Worm (Caenorhabditis elegans) whole organism, L4 larva: Measurements from ENCODE around the gene meg-2.

Experiments used
- F10B5.3 ChIP-seq: sonication (generic microtip); optimal IDR thresholded peaks from 2 replicates; lab custom pipeline; 2016; ENCODE audit warnings: mild to moderate bottlenecking, missing genetic modification characterization, missing compliant biosample characterization
- F37D6.2 ChIP-seq: sonication (generic microtip); optimal IDR thresholded peaks from 2 replicates; lab custom pipeline; 2016; ENCODE audit warnings: mild to moderate bottlenecking, missing genetic modification characterization, missing compliant biosample characterization
- T20F7.1 ChIP-seq: fragments of 200-800 bp; sonication (Bioruptor generic); optimal IDR thresholded peaks from 2 replicates; lab custom pipeline; 2018; ENCODE audit warnings: mild to moderate bottlenecking, missing genetic modification characterization, missing compliant biosample characterization
- aha-1 ChIP-seq: fragments of 150-350 bp; peaks from one replicate; lab custom pipeline; 2014; ENCODE audit warnings: missing biosample characterization, missing genetic modification characterization
- arid-1 ChIP-seq: fragments of 200-800 bp; sonication (Bioruptor generic); conservative IDR thresholded peaks from 2 replicates; pipeline ENCODE4 v1.3.6; 2022; ENCODE audit warnings: missing genetic modification reagents, missing genetic modification characterization, missing compliant biosample characterization
- ceh-28 ChIP-seq: fragments of 150-350 bp; optimal IDR thresholded peaks from 2 replicates; lab custom pipeline; 2014; ENCODE audit warnings: missing biosample characterization, missing genetic modification reagents, missing genetic modification characterization
- ceh-44 ChIP-seq: fragments of 200-800 bp; sonication (Bioruptor generic); IDR thresholded peaks from 2 replicates; pipeline ENCODE4 v1.3.6; 2022; ENCODE audit warnings: missing genetic modification reagents, missing genetic modification characterization, missing compliant biosample characterization
- ceh-62 ChIP-seq: sonication (generic microtip); optimal IDR thresholded peaks from 2 replicates; lab custom pipeline; 2017; ENCODE audit warnings: missing biosample characterization, missing genetic modification characterization
- cey-2 ChIP-seq: sonication (generic microtip); optimal IDR thresholded peaks from 3 replicates; lab custom pipeline; 2017; ENCODE audit warnings: missing genetic modification characterization, mild to moderate bottlenecking, missing compliant biosample characterization, antibody characterized with exemption, borderline replicate concordance; ENCODE audit not compliant: insufficient read depth
- ctbp-1 ChIP-seq: fragments of 200-800 bp; sonication (Bioruptor generic); IDR thresholded peaks from 2 replicates; pipeline ENCODE4 v1.3.6; 2022; ENCODE audit warnings: missing genetic modification reagents, missing genetic modification characterization, missing compliant biosample characterization
- daf-16 ChIP-seq, 3 experiments: sonication (generic microtip); optimal IDR thresholded peaks; 2 replicates each; lab custom pipeline; 2016 to 2017; ENCODE audit warnings: missing genetic modification characterization in 3 of 3, missing genetic modification reagents in 3 of 3, mild to moderate bottlenecking in 2 of 3, missing compliant biosample characterization in 2 of 3, missing biosample characterization in 1 of 3, moderate library complexity in 1 of 3
- dmd-6 ChIP-seq: fragments of 200-800 bp; sonication (Bioruptor generic); IDR thresholded peaks from 2 replicates; pipeline ENCODE4 v1.3.6; 2022; ENCODE audit warnings: missing genetic modification reagents, missing genetic modification characterization, missing compliant biosample characterization
- dmd-8 ChIP-seq: fragments of 200-800 bp; sonication (Bioruptor generic); IDR thresholded peaks from 2 replicates; pipeline ENCODE4 v1.3.6; 2022; ENCODE audit warnings: missing genetic modification characterization, missing compliant biosample characterization
- dmd-9 ChIP-seq: fragments of 200-800 bp; sonication (Bioruptor generic); IDR thresholded peaks from 2 replicates; pipeline ENCODE4 v1.3.6; 2022; ENCODE audit warnings: missing genetic modification reagents, missing genetic modification characterization, missing compliant biosample characterization
- dpl-1 ChIP-seq: fragments of 150-350 bp; optimal IDR thresholded peaks from 2 replicates; lab custom pipeline; 2014; ENCODE audit warnings: missing biosample characterization, missing genetic modification reagents, missing genetic modification characterization
- duxl-1 ChIP-seq: sonication (generic microtip); optimal IDR thresholded peaks from 2 replicates; lab custom pipeline; 2016; ENCODE audit warnings: mild to moderate bottlenecking, missing genetic modification characterization, moderate library complexity, missing compliant biosample characterization; ENCODE audit not compliant: poor library complexity
- dve-1 ChIP-seq: sonication (generic microtip); optimal IDR thresholded peaks from 2 replicates; lab custom pipeline; 2017; ENCODE audit warnings: antibody characterized with exemption, mild to moderate bottlenecking, missing genetic modification characterization, missing compliant biosample characterization; ENCODE audit not compliant: insufficient read depth
- fos-1 ChIP-seq: fragments of 150-350 bp; optimal IDR thresholded peaks from 2 replicates; lab custom pipeline; 2014; ENCODE audit warnings: missing biosample characterization, missing genetic modification characterization
- hif-1 ChIP-seq, 2 experiments: sonication (generic microtip); optimal IDR thresholded peaks; 2 replicates each; lab custom pipeline; 2016 to 2017; ENCODE audit warnings: missing compliant biosample characterization in 2 of 2, missing genetic modification characterization in 2 of 2, missing genetic modification reagents in 2 of 2, missing genotype in 2 of 2, mild to moderate bottlenecking in 1 of 2
- hlh-11 ChIP-seq: fragments of 200-800 bp; sonication (Bioruptor generic); optimal IDR thresholded peaks from 2 replicates; lab custom pipeline; 2018; ENCODE audit warnings: mild to moderate bottlenecking, missing genetic modification characterization, missing compliant biosample characterization
- hlh-30 ChIP-seq: sonication (generic microtip); optimal IDR thresholded peaks from 2 replicates; lab custom pipeline; 2017; ENCODE audit warnings: antibody characterized with exemption, mild to moderate bottlenecking, missing genetic modification characterization, missing compliant biosample characterization; ENCODE audit not compliant: insufficient read depth
- jun-1 ChIP-seq: fragments of 150-350 bp; optimal IDR thresholded peaks from 2 replicates; lab custom pipeline; 2014; ENCODE audit warnings: missing biosample characterization, missing genetic modification reagents, missing genetic modification characterization
- lim-7 ChIP-seq: fragments of 200-800 bp; sonication (Bioruptor generic); IDR thresholded peaks from 2 replicates; pipeline ENCODE4 v1.3.6; 2022; ENCODE audit warnings: missing genetic modification characterization, missing compliant biosample characterization
- lin-15B ChIP-seq: fragments of 150-350 bp; sonication (generic microtip); optimal IDR thresholded peaks from 3 replicates; lab custom pipeline; 2014; ENCODE audit warnings: missing biosample characterization, missing genetic modification characterization
- lin-29 ChIP-seq: fragments of 200-800 bp; sonication (Bioruptor generic); IDR thresholded peaks from 2 replicates; pipeline ENCODE4 v1.3.6; 2022; ENCODE audit warnings: missing genetic modification reagents, missing genetic modification characterization, missing compliant biosample characterization
- lin-39 ChIP-seq: fragments of 150-350 bp; optimal IDR thresholded peaks from 2 replicates; lab custom pipeline; 2014; ENCODE audit warnings: missing biosample characterization, missing genetic modification reagents, missing genetic modification characterization
- lir-3 ChIP-seq: sonication (generic microtip); optimal IDR thresholded peaks from 2 replicates; lab custom pipeline; 2016; ENCODE audit warnings: mild to moderate bottlenecking, missing genetic modification characterization, missing compliant biosample characterization
- mep-1 ChIP-seq: fragments of 150-350 bp; sonication (generic microtip); optimal IDR thresholded peaks from 3 replicates; lab custom pipeline; 2014; ENCODE audit warnings: missing biosample characterization, missing genetic modification characterization
- mes-2 ChIP-seq: sonication (generic microtip); optimal IDR thresholded peaks from 2 replicates; lab custom pipeline; 2016; ENCODE audit warnings: missing genotype, mild to moderate bottlenecking, missing genetic modification characterization, missing compliant biosample characterization; ENCODE audit not compliant: poor library complexity, severe bottlenecking
- mxl-3 ChIP-seq: fragments of 200-800 bp; sonication (Bioruptor generic); optimal IDR thresholded peaks from 2 replicates; lab custom pipeline; 2018; ENCODE audit warnings: mild to moderate bottlenecking, missing genetic modification characterization, missing compliant biosample characterization
- nhr-102 ChIP-seq: sonication (generic microtip); optimal IDR thresholded peaks from 2 replicates; lab custom pipeline; 2016; ENCODE audit warnings: mild to moderate bottlenecking, missing genetic modification characterization, moderate library complexity, missing compliant biosample characterization
- nhr-111 ChIP-seq: fragments of 200-800 bp; sonication (Bioruptor generic); optimal IDR thresholded peaks from 2 replicates; lab custom pipeline; 2018; ENCODE audit warnings: mild to moderate bottlenecking, missing genetic modification characterization, missing compliant biosample characterization
- nhr-42 ChIP-seq: fragments of 200-800 bp; sonication (Bioruptor generic); IDR thresholded peaks from 2 replicates; pipeline ENCODE4 v1.3.6; 2022; ENCODE audit warnings: missing genetic modification characterization, missing compliant biosample characterization
- nhr-6 ChIP-seq: fragments of 150-350 bp; optimal IDR thresholded peaks from 2 replicates; lab custom pipeline; 2014; ENCODE audit warnings: missing biosample characterization, missing genetic modification characterization
- nhr-76 ChIP-seq: fragments of 150-350 bp; optimal IDR thresholded peaks from 2 replicates; lab custom pipeline; 2014; ENCODE audit warnings: missing biosample characterization, missing genetic modification characterization
- php-3 ChIP-seq: fragments of 200-800 bp; sonication (Bioruptor generic); IDR thresholded peaks from 2 replicates; pipeline ENCODE4 v1.3.6; 2022; ENCODE audit warnings: missing genetic modification reagents, missing genetic modification characterization, missing compliant biosample characterization
- pqm-1 ChIP-seq: sonication (generic microtip); optimal IDR thresholded peaks from 2 replicates; lab custom pipeline; 2017; ENCODE audit warnings: missing biosample characterization, missing genetic modification characterization
- sdz-12 ChIP-seq: fragments of 200-800 bp; sonication (Bioruptor generic); optimal IDR thresholded peaks from 2 replicates; lab custom pipeline; 2018; ENCODE audit warnings: mild to moderate bottlenecking, missing genetic modification characterization, missing compliant biosample characterization
- set-16 ChIP-seq: fragments of 200-800 bp; sonication (Bioruptor generic); IDR thresholded peaks from 2 replicates; pipeline ENCODE4 v1.3.6; 2022; ENCODE audit warnings: missing genetic modification reagents, missing genetic modification characterization, missing compliant biosample characterization
- tag-97 ChIP-seq: fragments of 200-800 bp; sonication (Bioruptor generic); IDR thresholded peaks from 2 replicates; pipeline ENCODE4 v1.3.6; 2022; ENCODE audit warnings: missing genetic modification characterization, missing compliant biosample characterization
- unc-39 ChIP-seq: sonication (generic microtip); optimal IDR thresholded peaks from 2 replicates; lab custom pipeline; 2017; ENCODE audit warnings: missing biosample characterization, missing genetic modification characterization
- zag-1 ChIP-seq: fragments of 150-350 bp; optimal IDR thresholded peaks from 2 replicates; lab custom pipeline; 2014; ENCODE audit warnings: missing biosample characterization, missing genetic modification characterization
- zfp-2 ChIP-seq: sonication (generic microtip); optimal IDR thresholded peaks from 2 replicates; lab custom pipeline; 2016; ENCODE audit warnings: mild to moderate bottlenecking, missing genetic modification characterization, missing compliant biosample characterization
- zip-2 ChIP-seq: fragments of 150-350 bp; optimal IDR thresholded peaks from 2 replicates; lab custom pipeline; 2014; ENCODE audit warnings: missing biosample characterization, missing genetic modification characterization
- ztf-7 ChIP-seq: fragments of 150-350 bp; optimal IDR thresholded peaks from 2 replicates; lab custom pipeline; 2014; ENCODE audit warnings: missing biosample characterization, missing genetic modification characterization

meg-2 gene

ce11 chrX:13885131-13885530, 40.8 kb downstream of the meg-2 start (continued):
- TF ChIP-seq duxl-1 (tag; lab: Kevin White, UChicago), result no peak
- no peak for TF ChIP-seq nhr-76 (tag; lab: Kevin White, UChicago)
- TF ChIP-seq F10B5.3 (tag; lab: Kevin White, UChicago), result no peak
- no peak for TF ChIP-seq tag-97
- TF ChIP-seq nhr-6 (tag; lab: Kevin White, UChicago), result peak; percentile 87
- no peak for TF ChIP-seq ceh-62 (tag; lab: Kevin White, UChicago)
- TF ChIP-seq lin-39 (tag; lab: Kevin White, UChicago), result no peak
- TF ChIP-seq ctbp-1 (GFP tag; lab: Robert Waterston, UW), result no peak
- TF ChIP-seq dpl-1 (GFP tag; lab: Kevin White, UChicago), result no peak
- no peak for TF ChIP-seq ztf-7 (tag; lab: Kevin White, UChicago)
- no peak for TF ChIP-seq aha-1 (tag; lab: Kevin White, UChicago)
- peak; percentile 65 for TF ChIP-seq mxl-3
- TF ChIP-seq pqm-1, result peak; percentile 88
- peak; percentile 46 for TF ChIP-seq mep-1 (tag; lab: Kevin White, UChicago)
- no peak for TF ChIP-seq lim-7
- peak; percentile 56 for TF ChIP-seq hlh-30 (tag; lab: Kevin White, UChicago)
- peak; percentile 42 for TF ChIP-seq mes-2 (tag; lab: Kevin White, UChicago)

- TF ChIP-seq jun-1 (tag; lab: Kevin White, UChicago), result no peak
- no peak for TF ChIP-seq F37D6.2 (tag; lab: Kevin White, UChicago)
- TF ChIP-seq sdz-12 (GFP tag; lab: Kevin White, UChicago), result no peak
- no peak for TF ChIP-seq zip-2
- no peak for TF ChIP-seq dmd-8
- no peak for TF ChIP-seq duxl-1 (tag; lab: Kevin White, UChicago)
- TF ChIP-seq fos-1 (tag; lab: Kevin White, UChicago), result no peak
- TF ChIP-seq arid-1 (GFP tag; lab: Robert Waterston, UW), result no peak
- peak; percentile 41 for TF ChIP-seq hlh-11 (tag; lab: Kevin White, UChicago)
- TF ChIP-seq lin-29 (GFP tag; lab: Robert Waterston, UW), result no peak
- TF ChIP-seq ceh-28 (tag; lab: Kevin White, UChicago), result no peak
- peak; percentile 88 for TF ChIP-seq php-3 (GFP tag; lab: Robert Waterston, UW)
- no peak for TF ChIP-seq lir-3
- TF ChIP-seq lin-15B (tag; lab: Kevin White, UChicago), result no peak
- no peak for TF ChIP-seq dmd-9 (GFP tag; lab: Robert Waterston, UW)
- TF ChIP-seq dve-1, result peak; percentile 55
- no peak for TF ChIP-seq daf-16 (GFP tag; optimal IDR thresholded peaks at IDR 0.05; lab: Kevin White, UChicago)
- peak; percentile 36 for TF ChIP-seq daf-16 (tag; optimal IDR thresholded peaks at IDR 0.05; lab: Kevin White, UChicago)
- no peak for TF ChIP-seq set-16
- no peak for TF ChIP-seq unc-39 (tag; lab: Kevin White, UChicago)
- TF ChIP-seq nhr-102 (tag; lab: Kevin White, UChicago), result no peak
- peak; percentile 34; the same call in 1 of the 2 replicates for TF ChIP-seq dmd-6 (GFP tag; lab: Robert Waterston, UW)
- no peak for TF ChIP-seq nhr-42 (GFP tag; lab: Robert Waterston, UW)
- no peak for TF ChIP-seq hif-1 (tag; optimal IDR thresholded peaks at IDR 0.05; lab: Kevin White, UChicago)
- TF ChIP-seq T20F7.1 (GFP tag; lab: Kevin White, UChicago), result no peak
- no peak for TF ChIP-seq cey-2 (tag; lab: Kevin White, UChicago)
- TF ChIP-seq nhr-111 (GFP tag; lab: Kevin White, UChicago), result no peak
- no peak for TF ChIP-seq ceh-44 (GFP tag; lab: Robert Waterston, UW)
- no peak for TF ChIP-seq mep-1 (tag; lab: Kevin White, UChicago)
- TF ChIP-seq zag-1 (tag; lab: Kevin White, UChicago), result no peak
- no peak for TF ChIP-seq zfp-2 (tag; lab: Kevin White, UChicago)
These were observed 41.8 kb downstream of the meg-2 start for ce11 chrX:13884157-13884556.
